Worm (Caenorhabditis elegans): ENCODE results near the gene pde-4.

pde-4 gene

DNA sequence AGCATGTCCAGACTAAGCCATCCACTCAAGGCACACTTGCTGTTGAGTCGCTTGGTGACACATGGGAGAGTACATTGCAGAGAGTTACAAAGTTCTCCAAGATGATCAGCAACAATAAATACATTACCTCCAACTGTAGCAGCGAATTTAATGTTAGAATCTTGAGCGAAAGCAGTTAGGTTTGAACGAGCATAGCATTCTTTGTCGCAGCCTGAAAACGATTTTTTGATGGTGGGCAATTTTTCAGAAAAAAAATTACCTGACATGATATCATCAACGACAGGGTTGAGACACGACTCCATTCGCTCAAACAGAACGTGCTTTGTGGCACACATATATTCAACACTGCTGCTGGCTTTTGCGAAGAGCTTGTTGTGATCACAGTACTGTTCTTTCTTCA is 12.0 kb upstream of the pde-4 start:
- TF ChIP-seq nhr-237 (tag; optimal IDR thresholded peaks at IDR 0.05) = no peak
- TF ChIP-seq nhr-129 (tag; optimal IDR thresholded peaks at IDR 0.05) = no peak
- TF ChIP-seq lin-11 (tag; optimal IDR thresholded peaks at IDR 0.05) = no peak
- TF ChIP-seq ztf-11 (tag; optimal IDR thresholded peaks at IDR 0.05) = no peak
- no peak for TF ChIP-seq snpc-4 (tag; optimal IDR thresholded peaks at IDR 0.05)
- TF ChIP-seq ztf-1 (GFP tag; conservative IDR thresholded peaks at IDR 0.05) = no peak
- TF ChIP-seq mbf-1 (tag; optimal IDR thresholded peaks at IDR 0.05) = no peak
- TF ChIP-seq C34F6.9 (tag; optimal IDR thresholded peaks at IDR 0.05) = no peak

DNA sequence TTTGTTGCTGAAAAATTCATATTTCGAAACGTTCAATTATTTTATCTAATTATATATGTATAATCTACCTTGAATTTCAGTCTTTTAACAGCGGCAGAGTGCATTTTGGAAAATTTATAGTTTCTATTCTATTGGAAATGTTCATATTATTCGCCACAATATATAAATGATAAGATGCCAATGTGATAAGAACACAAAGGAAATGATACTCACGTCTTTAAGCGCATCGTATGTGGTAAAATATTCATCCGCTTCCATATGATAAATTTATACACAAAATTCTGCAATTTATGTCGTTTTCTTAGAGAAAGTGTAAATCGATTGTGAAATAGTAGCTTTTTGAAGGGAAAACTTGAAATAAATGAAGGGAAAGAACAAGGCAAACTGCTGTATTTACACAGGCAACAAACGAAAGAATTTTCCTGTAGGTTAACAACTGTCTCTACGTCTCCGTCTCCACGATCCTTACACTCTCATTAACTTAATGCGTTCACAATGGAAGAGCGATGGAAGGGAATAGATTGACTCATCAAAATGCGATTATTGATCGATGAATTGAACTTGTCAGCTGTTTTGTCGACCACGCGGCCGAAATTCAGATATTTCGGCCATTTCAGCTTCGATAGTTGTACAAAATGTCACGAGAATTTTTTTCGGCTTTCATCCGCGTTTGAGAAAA is 11.1 kb upstream of the pde-4 start, which contains the start of gene alfa-1:
alfa-1 (minus strand) TSS at position 515 of the 679 bp plus-strand sequence.
- TF ChIP-seq F13H6.1 (tag; optimal IDR thresholded peaks at IDR 0.05) = peak; percentile 32
- peak; percentile 49 for TF ChIP-seq C34F6.9 (tag; optimal IDR thresholded peaks at IDR 0.05)
- TF ChIP-seq aly-2 (tag; optimal IDR thresholded peaks at IDR 0.05) = no peak
- peak; percentile 26 for TF ChIP-seq nhr-129 (tag; optimal IDR thresholded peaks at IDR 0.05)
- TF ChIP-seq sma-3 (GFP tag; optimal IDR thresholded peaks at IDR 0.05) = no peak
- TF ChIP-seq sma-9 (GFP tag; optimal IDR thresholded peaks at IDR 0.05) = peak; percentile 10
- TF ChIP-seq sma-9 (tag; optimal IDR thresholded peaks at IDR 0.05) = no peak
- peak; percentile 57 for TF ChIP-seq fos-1 (tag; optimal IDR thresholded peaks at IDR 0.05)

DNA sequence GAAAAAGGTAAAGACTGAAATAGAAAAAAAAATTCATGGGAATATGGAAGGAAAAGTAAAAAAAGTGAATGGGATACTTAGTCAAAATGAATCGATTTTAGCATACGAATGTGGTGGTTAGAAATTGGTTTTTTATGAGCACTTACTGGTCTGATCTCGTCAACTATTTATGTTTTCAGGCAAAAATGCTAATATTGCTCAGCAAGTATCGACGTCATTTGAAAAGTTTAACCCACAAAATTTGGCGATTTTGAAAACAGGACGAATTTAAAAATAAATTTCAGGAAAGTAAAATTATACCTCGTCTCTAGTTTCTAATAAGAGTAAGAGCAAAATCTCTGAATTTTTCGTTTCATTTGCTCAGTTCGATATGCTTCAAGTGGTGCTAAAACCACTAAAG is 7.8 kb downstream of the pde-4 start:
- TF ChIP-seq mab-5 (tag; optimal IDR thresholded peaks at IDR 0.05) = peak; percentile 0
- TF ChIP-seq nhr-6 (tag; optimal IDR thresholded peaks at IDR 0.05) = no peak

- peak; percentile 67 for TF ChIP-seq mab-5 (tag; optimal IDR thresholded peaks at IDR 0.05)
- no peak for TF ChIP-seq ama-1 (optimal IDR thresholded peaks at IDR 0.05)
- no peak for TF ChIP-seq unc-39 (tag; optimal IDR thresholded peaks at IDR 0.05)
- TF ChIP-seq nhr-12 (tag; optimal IDR thresholded peaks at IDR 0.05) = no peak
- TF ChIP-seq nhr-23 (tag; optimal IDR thresholded peaks at IDR 0.05) = no peak
- TF ChIP-seq ZK546.5 (tag; optimal IDR thresholded peaks at IDR 0.05) = no peak
- TF ChIP-seq lin-39 (tag; optimal IDR thresholded peaks at IDR 0.05) = no peak
- peak; percentile 76 for TF ChIP-seq nhr-6 (tag; optimal IDR thresholded peaks at IDR 0.05)
- TF ChIP-seq snpc-4 (tag; optimal IDR thresholded peaks at IDR 0.05) = peak; percentile 53
- TF ChIP-seq ztf-4 (tag; optimal IDR thresholded peaks at IDR 0.05) = peak; percentile 32
- no peak for TF ChIP-seq ztf-1 (GFP tag; conservative IDR thresholded peaks at IDR 0.05)
- peak; percentile 89 for TF ChIP-seq zag-1 (tag; optimal IDR thresholded peaks at IDR 0.05)
- peak; percentile 87 for TF ChIP-seq nhr-129 (tag; optimal IDR thresholded peaks at IDR 0.05)
- no peak for TF ChIP-seq unc-62 (GFP tag; optimal IDR thresholded peaks at IDR 0.05)
- no peak for TF ChIP-seq elt-1 (tag; optimal IDR thresholded peaks at IDR 0.05)
- no peak for TF ChIP-seq R02D3.7 (tag; optimal IDR thresholded peaks at IDR 0.05)
- TF ChIP-seq lin-13 (GFP tag; optimal IDR thresholded peaks at IDR 0.05) = peak; percentile 33
- peak; percentile 96 for TF ChIP-seq F13H6.1 (tag; optimal IDR thresholded peaks at IDR 0.05)
- no peak for TF ChIP-seq fos-1 (tag; optimal IDR thresholded peaks at IDR 0.05)
- peak; percentile 71 for TF ChIP-seq crh-2 (tag; optimal IDR thresholded peaks at IDR 0.05)
- TF ChIP-seq unc-55 (GFP tag; optimal IDR thresholded peaks at IDR 0.05) = peak; percentile 72
- TF ChIP-seq lsy-2 (tag; optimal IDR thresholded peaks at IDR 0.05) = peak; percentile 12 to 79
- TF ChIP-seq nhr-11 (tag; optimal IDR thresholded peaks at IDR 0.05) = no peak
- TF ChIP-seq sma-9 (GFP tag; optimal IDR thresholded peaks at IDR 0.05) = peak; percentile 76
- no peak for TF ChIP-seq sma-9 (tag; optimal IDR thresholded peaks at IDR 0.05)
- TF ChIP-seq mdl-1 (tag; optimal IDR thresholded peaks at IDR 0.05) = peak; percentile 81 to 84
- TF ChIP-seq nhr-25 (tag; optimal IDR thresholded peaks at IDR 0.05) = no peak
- TF ChIP-seq C34F6.9 (tag; optimal IDR thresholded peaks at IDR 0.05) = peak; percentile 83
- TF ChIP-seq peb-1 (tag; optimal IDR thresholded peaks at IDR 0.05) = no peak
- TF ChIP-seq blmp-1 (tag; optimal IDR thresholded peaks at IDR 0.05; ENCODE audit: insufficient read depth) = no peak
- TF ChIP-seq mbf-1 (tag; optimal IDR thresholded peaks at IDR 0.05) = no peak
- peak; percentile 61 for TF ChIP-seq lin-11 (tag; optimal IDR thresholded peaks at IDR 0.05)
- no peak for TF ChIP-seq dmd-4 (tag; optimal IDR thresholded peaks at IDR 0.05)
- no peak for TF ChIP-seq nhr-237 (tag; optimal IDR thresholded peaks at IDR 0.05)
- TF ChIP-seq sem-4 (tag; optimal IDR thresholded peaks at IDR 0.05) = peak; percentile 71
- TF ChIP-seq egl-27 (tag; optimal IDR thresholded peaks at IDR 0.05) = peak; percentile 19
- no peak for TF ChIP-seq nhr-10 (tag; optimal IDR thresholded peaks at IDR 0.05)
- TF ChIP-seq sma-3 (GFP tag; optimal IDR thresholded peaks at IDR 0.05) = no peak
- TF ChIP-seq skn-1 (tag; optimal IDR thresholded peaks at IDR 0.05) = no peak
- TF ChIP-seq nhr-21 (tag; optimal IDR thresholded peaks at IDR 0.05) = peak; percentile 6
- no peak for TF ChIP-seq nhr-77 (tag; optimal IDR thresholded peaks at IDR 0.05)
- no peak for TF ChIP-seq alr-1 (tag; optimal IDR thresholded peaks at IDR 0.05)
- TF ChIP-seq ztf-11 (tag; optimal IDR thresholded peaks at IDR 0.05) = no peak
These were observed 8.9 kb downstream of the pde-4 start for ce11 chrII:7642016-7642653.

All from whole organism, L2 larva.